Worm (Caenorhabditis elegans) whole organism, L4 larva: ENCODE data around the gene C53B7.6.

Source experiments
- R02D3.7 ChIP-seq: fragments of 150-350 bp; sonication (generic microtip); optimal IDR thresholded peaks from 3 replicates; lab custom pipeline; 2014; ENCODE audit warnings: missing biosample characterization, missing genetic modification characterization
- ZK546.5 ChIP-seq, 2 experiments: sonication (generic microtip); optimal IDR thresholded peaks; 2 replicates each; lab custom pipeline; 2017; ENCODE audit warnings: missing biosample characterization in 2 of 2, missing genetic modification characterization in 2 of 2
- ceh-20 ChIP-seq: fragments of 200-800 bp; sonication (Bioruptor generic); IDR thresholded peaks from 2 replicates; pipeline ENCODE4 v1.3.6; 2022; ENCODE audit warnings: missing genetic modification reagents, missing genetic modification characterization, missing compliant biosample characterization
- daf-19 ChIP-seq: fragments of 200-800 bp; sonication (Bioruptor generic); conservative IDR thresholded peaks from 2 replicates; pipeline ENCODE4 v1.3.6; 2022; ENCODE audit warnings: missing genetic modification characterization, missing compliant biosample characterization
- mxl-3 ChIP-seq: fragments of 200-800 bp; sonication (Bioruptor generic); optimal IDR thresholded peaks from 2 replicates; lab custom pipeline; 2018; ENCODE audit warnings: mild to moderate bottlenecking, missing genetic modification characterization, missing compliant biosample characterization
- nhr-11 ChIP-seq: fragments of 150-350 bp; optimal IDR thresholded peaks from 2 replicates; lab custom pipeline; 2014; ENCODE audit warnings: missing biosample characterization, missing genetic modification characterization
- nhr-28 ChIP-seq: fragments of 150-350 bp; optimal IDR thresholded peaks from 2 replicates; lab custom pipeline; 2014; ENCODE audit warnings: missing biosample characterization, missing genetic modification characterization
- skn-1 ChIP-seq: fragments of 150-350 bp; optimal IDR thresholded peaks from 2 replicates; lab custom pipeline; 2014; ENCODE audit warnings: missing biosample characterization, missing genetic modification characterization
- unc-62 ChIP-seq, 3 experiments: fragments of 150-350 bp in 1 of 3; sonication (generic microtip); optimal IDR thresholded peaks in 2 of 3; peaks in 1 of 3; 1 replicate in 1 of 3; 2 replicates in 2 of 3; lab custom pipeline; 2014 to 2017; ENCODE audit warnings: missing biosample characterization in 3 of 3, missing genetic modification characterization in 3 of 3, missing genetic modification reagents in 3 of 3, missing genotype in 1 of 3

ce11 chrX:6844394-6845072, 24.0 kb downstream of the C53B7.6 start, which contains the start of gene C53B7.3:
- TF ChIP-seq R02D3.7 (tag; lab: Kevin White, UChicago) (no peak), ceh-20 (GFP tag; lab: Robert Waterston, UW) (no peak), nhr-11 (no peak), mxl-3 (GFP tag; lab: Kevin White, UChicago) (no peak), unc-62 (GFP tag; optimal IDR thresholded peaks at IDR 0.05 in 1 of 2; lab: Kevin White, UChicago) (peak in 1 of 2 experiments; percentile 92), unc-62 (tag; optimal IDR thresholded peaks at IDR 0.05; lab: Kevin White, UChicago) (no peak), skn-1 (tag; lab: Kevin White, UChicago) (no peak), ZK546.5 (tag; optimal IDR thresholded peaks at IDR 0.05; lab: Kevin White, UChicago) (no peak), daf-19 (no peak), nhr-28 (tag; lab: Kevin White, UChicago) (no peak)
